Worm (Caenorhabditis elegans) whole organism, mixed stage, embryonic: Measurements from ENCODE around the gene B0273.1.
"Not testable (repeated sequence)": the region's sequence is repeated elsewhere in the genome, so short reads cannot be mapped to it uniquely, and the experiment has no call there.

Source experiments
- M03D4.4 ChIP-seq: sonication (generic microtip); optimal IDR thresholded peaks from 2 replicates; lab custom pipeline; 2017; ENCODE audit warnings: mild to moderate bottlenecking, missing genetic modification characterization, missing compliant biosample characterization
- bed-3 ChIP-seq: fragments of 200-800 bp; sonication (Bioruptor generic); optimal IDR thresholded peaks from 3 replicates; lab custom pipeline; 2018; ENCODE audit warnings: mild to moderate bottlenecking, missing genetic modification characterization, moderate library complexity, missing compliant biosample characterization
- ceh-39 ChIP-seq: fragments of 150-350 bp; optimal IDR thresholded peaks from 2 replicates; lab custom pipeline; 2014; ENCODE audit warnings: missing biosample characterization, missing genetic modification characterization
- ceh-43 ChIP-seq: fragments of 200-800 bp; sonication (Bioruptor generic); optimal IDR thresholded peaks from 2 replicates; lab custom pipeline; 2018; ENCODE audit warnings: mild to moderate bottlenecking, missing genetic modification characterization, moderate library complexity, missing compliant biosample characterization
- ceh-83 ChIP-seq: fragments of 200-800 bp; sonication (Bioruptor generic); optimal IDR thresholded peaks from 2 replicates; lab custom pipeline; 2018; ENCODE audit warnings: mild to moderate bottlenecking, missing genetic modification characterization, missing compliant biosample characterization
- ces-1 ChIP-seq: fragments of 150-350 bp; optimal IDR thresholded peaks from 2 replicates; lab custom pipeline; 2014; ENCODE audit warnings: missing biosample characterization, missing genetic modification reagents, missing genetic modification characterization
- cnd-1 ChIP-seq: fragments of 200-800 bp; sonication (Bioruptor generic); optimal IDR thresholded peaks from 2 replicates; lab custom pipeline; 2018; ENCODE audit warnings: mild to moderate bottlenecking, missing genetic modification characterization, missing compliant biosample characterization
- elt-3 ChIP-seq: fragments of 150-350 bp; optimal IDR thresholded peaks from 2 replicates; lab custom pipeline; 2014; ENCODE audit warnings: missing biosample characterization, missing genetic modification characterization
- flh-1 ChIP-seq: fragments of 200-800 bp; sonication (Bioruptor generic); optimal IDR thresholded peaks from 2 replicates; lab custom pipeline; 2018; ENCODE audit warnings: mild to moderate bottlenecking, missing genetic modification characterization, moderate library complexity, missing compliant biosample characterization
- ham-2 ChIP-seq: fragments of 200-800 bp; sonication (Bioruptor generic); optimal IDR thresholded peaks from 2 replicates; lab custom pipeline; 2018; ENCODE audit warnings: mild to moderate bottlenecking, missing genetic modification characterization, missing compliant biosample characterization
- hlh-1 ChIP-seq: fragments of 150-350 bp; optimal IDR thresholded peaks from 2 replicates; lab custom pipeline; 2014; ENCODE audit warnings: missing biosample characterization, missing genetic modification reagents, missing genetic modification characterization
- lin-32 ChIP-seq: fragments of 200-800 bp; sonication (Bioruptor generic); optimal IDR thresholded peaks from 2 replicates; lab custom pipeline; 2018; ENCODE audit warnings: mild to moderate bottlenecking, missing genetic modification characterization, missing compliant biosample characterization
- lsy-2 ChIP-seq: fragments of 150-350 bp; optimal IDR thresholded peaks from 2 replicates; lab custom pipeline; 2014; ENCODE audit warnings: missing biosample characterization, missing genetic modification characterization
- mep-1 ChIP-seq: fragments of 150-350 bp; optimal IDR thresholded peaks from 2 replicates; lab custom pipeline; 2017; ENCODE audit warnings: missing biosample characterization, missing genetic modification reagents, missing genetic modification characterization, inconsistent platforms
- mls-2 ChIP-seq: sonication (generic microtip); optimal IDR thresholded peaks from 2 replicates; lab custom pipeline; 2016; ENCODE audit warnings: mild to moderate bottlenecking, missing genetic modification characterization, moderate library complexity, missing compliant biosample characterization
- nhr-12 ChIP-seq: fragments of 150-350 bp; optimal IDR thresholded peaks from 2 replicates; lab custom pipeline; 2014; ENCODE audit warnings: missing biosample characterization, missing genetic modification characterization
- nhr-2 ChIP-seq: fragments of 150-350 bp; optimal IDR thresholded peaks from 2 replicates; lab custom pipeline; 2014; ENCODE audit warnings: missing biosample characterization, missing genetic modification characterization
- nhr-28 ChIP-seq: fragments of 150-350 bp; optimal IDR thresholded peaks from 2 replicates; lab custom pipeline; 2014; ENCODE audit warnings: missing biosample characterization, missing genetic modification characterization
- nhr-76 ChIP-seq: sonication (generic microtip); optimal IDR thresholded peaks from 2 replicates; lab custom pipeline; 2017; ENCODE audit warnings: missing biosample characterization, missing genetic modification characterization
- sem-2 ChIP-seq: fragments of 200-800 bp; sonication (Bioruptor generic); optimal IDR thresholded peaks from 2 replicates; lab custom pipeline; 2018; ENCODE audit warnings: mild to moderate bottlenecking, missing genetic modification characterization, missing compliant biosample characterization
- snpc-4 ChIP-seq: fragments of 150-350 bp; optimal IDR thresholded peaks from 2 replicates; lab custom pipeline; 2014; ENCODE audit warnings: missing biosample characterization, missing genetic modification characterization
- sptf-1 ChIP-seq: sonication (generic microtip); optimal IDR thresholded peaks from 2 replicates; lab custom pipeline; 2017; ENCODE audit warnings: mild to moderate bottlenecking, missing genetic modification characterization, moderate library complexity, missing compliant biosample characterization
- tbx-8 ChIP-seq: fragments of 200-800 bp; sonication (Bioruptor generic); optimal IDR thresholded peaks from 2 replicates; lab custom pipeline; 2018; ENCODE audit warnings: mild to moderate bottlenecking, missing genetic modification characterization, moderate library complexity, missing compliant biosample characterization
- unc-120 ChIP-seq: sonication (generic microtip); optimal IDR thresholded peaks from 2 replicates; lab custom pipeline; 2017; ENCODE audit warnings: missing genetic modification characterization, missing compliant biosample characterization; ENCODE audit not compliant: poor library complexity, severe bottlenecking
- unc-39 ChIP-seq: fragments of 150-350 bp; optimal IDR thresholded peaks from 2 replicates; lab custom pipeline; 2014; ENCODE audit warnings: missing biosample characterization, missing genetic modification characterization
- unc-62 ChIP-seq: fragments of 150-350 bp; optimal IDR thresholded peaks from 2 replicates; lab custom pipeline; 2014; ENCODE audit warnings: missing biosample characterization, missing genetic modification reagents, missing genetic modification characterization
- zip-8 ChIP-seq: fragments of 150-350 bp; optimal IDR thresholded peaks from 2 replicates; lab custom pipeline; 2014; ENCODE audit warnings: missing biosample characterization, missing genetic modification characterization
- ztf-11 ChIP-seq: fragments of 150-350 bp; optimal IDR thresholded peaks from 2 replicates; lab custom pipeline; 2014; ENCODE audit warnings: missing biosample characterization, missing genetic modification characterization

B0273.1 gene

ce11 chrIV:5493692-5494091 is at the start of gene B0273.1:
TSS of gene B0273.1 (plus strand) at chrIV:5493992.
- TF ChIP-seq nhr-28 (tag; lab: Kevin White, UChicago) = no peak
- no peak for TF ChIP-seq ztf-11 (tag; lab: Kevin White, UChicago)
- no peak for TF ChIP-seq nhr-12 (tag; lab: Kevin White, UChicago)
- TF ChIP-seq zip-8 = no peak
- TF ChIP-seq nhr-76 (tag; lab: Kevin White, UChicago) = no peak
- TF ChIP-seq tbx-8 (GFP tag; lab: Kevin White, UChicago) = no peak
- TF ChIP-seq unc-62 (GFP tag; lab: Kevin White, UChicago) = no peak
- TF ChIP-seq mls-2 (tag; lab: Kevin White, UChicago) = no peak
- no peak for TF ChIP-seq ceh-43 (GFP tag; lab: Kevin White, UChicago)

- TF ChIP-seq ceh-39 (tag; lab: Kevin White, UChicago) (no peak), unc-120 (tag; lab: Kevin White, UChicago) (no peak), unc-62 (GFP tag; lab: Kevin White, UChicago) (no peak), nhr-28 (tag; lab: Kevin White, UChicago) (no peak), snpc-4 (tag; lab: Kevin White, UChicago) (no peak), flh-1 (GFP tag; lab: Kevin White, UChicago) (no peak), mls-2 (tag; lab: Kevin White, UChicago) (no peak)
- TF ChIP-seq, all 35 proteins: peak for 0
Measured at ce11 chrIV:5452667-5453066, 41.1 kb upstream of the B0273.1 start, which contains the start of gene Y4C6A.4. TSS of gene Y4C6A.4 (plus strand) at chrIV:5452967.

ce11 chrIV:5455999-5456398 is 37.8 kb upstream of the B0273.1 start, which contains the start of gene Y4C6A.3:
TSS of gene Y4C6A.3 (minus strand) at chrIV:5456099.
- not testable (repeated sequence) for TF ChIP-seq elt-3 (tag; lab: Kevin White, UChicago); nhr-2 (tag; lab: Kevin White, UChicago); bed-3 (GFP tag; lab: Kevin White, UChicago)

ce11 chrIV:5462820-5463219 is 31.0 kb upstream of the B0273.1 start:
- TF ChIP-seq ceh-39 (tag; lab: Kevin White, UChicago) = no peak
- no peak for TF ChIP-seq elt-3 (tag; lab: Kevin White, UChicago)
- no peak for TF ChIP-seq ceh-43 (GFP tag; lab: Kevin White, UChicago)
- no peak for TF ChIP-seq sem-2 (GFP tag; lab: Kevin White, UChicago)
- no peak for TF ChIP-seq sptf-1 (tag; lab: Kevin White, UChicago)
- TF ChIP-seq lsy-2 = no peak
- TF ChIP-seq unc-39 = no peak
- TF ChIP-seq mep-1 (tag; lab: Kevin White, UChicago) = no peak
- no peak for TF ChIP-seq ces-1
- no peak for TF ChIP-seq nhr-2 (tag; lab: Kevin White, UChicago)

ce11 chrIV:5464403-5464802 is 29.4 kb upstream of the B0273.1 start, which contains the start of gene Y52D5A.2:
TSS of gene Y52D5A.2 (minus strand) at chrIV:5464503.
- TF ChIP-seq sem-2, ceh-83, tbx-8 (GFP tag; lab: Kevin White, UChicago): not testable (repeated sequence)

- no peak for TF ChIP-seq unc-120 (tag; lab: Kevin White, UChicago)
- TF ChIP-seq cnd-1 (tag; lab: Kevin White, UChicago) = no peak
- no peak for TF ChIP-seq M03D4.4
- TF ChIP-seq ceh-43 (GFP tag; lab: Kevin White, UChicago) = no peak
- no peak for TF ChIP-seq ham-2 (GFP tag; lab: Kevin White, UChicago)
- TF ChIP-seq nhr-76 (tag; lab: Kevin White, UChicago) = no peak
- TF ChIP-seq ceh-39 (tag; lab: Kevin White, UChicago) = no peak
- TF ChIP-seq hlh-1 = no peak
- no peak for TF ChIP-seq zip-8
Measured at ce11 chrIV:5469739-5470138, 24.1 kb upstream of the B0273.1 start, which contains the start of gene rme-2. TSS of gene rme-2 (plus strand) at chrIV:5470026.

- TF ChIP-seq ceh-39 (tag; lab: Kevin White, UChicago) (no peak), lin-32 (GFP tag; lab: Kevin White, UChicago) (no peak), lsy-2 (no peak), nhr-2 (tag; lab: Kevin White, UChicago) (no peak), zip-8 (no peak)
Measured at ce11 chrIV:5473098-5473497, 20.7 kb upstream of the B0273.1 start.
